Worm (Caenorhabditis elegans): ENCODE data around the gene elb-1.

Gene elb-1

ce11 chrIII:11738482-11738881, 19.2 kb upstream of the elb-1 start:
- TF ChIP-seq pes-1 (GFP tag; IDR thresholded peaks at IDR 0.05) (no peak), ama-1 (optimal IDR thresholded peaks at IDR 0.05) (no peak), scrt-1 (GFP tag; IDR thresholded peaks at IDR 0.05) (no peak), B0310.2 (tag; optimal IDR thresholded peaks at IDR 0.05) (no peak), flt-1 (GFP tag; IDR thresholded peaks at IDR 0.05) (no peak), tra-4 (tag; optimal IDR thresholded peaks at IDR 0.05) (no peak), hmbx-1 (tag; optimal IDR thresholded peaks at IDR 0.05) (no peak), aly-1 (tag; optimal IDR thresholded peaks at IDR 0.05) (no peak), tbx-11 (GFP tag; IDR thresholded peaks at IDR 0.05) (no peak), ceh-36 (tag; optimal IDR thresholded peaks at IDR 0.05) (no peak), sea-1 (GFP tag; conservative IDR thresholded peaks at IDR 0.05) (no peak), ceh-13 (GFP tag; optimal IDR thresholded peaks at IDR 0.05) (no peak), hmg-4 (GFP tag; optimal IDR thresholded peaks at IDR 0.05) (no peak), tbx-37 (GFP tag; conservative IDR thresholded peaks at IDR 0.05) (no peak), hnd-1 (tag; optimal IDR thresholded peaks at IDR 0.05) (no peak), ets-7 (tag; optimal IDR thresholded peaks at IDR 0.05) (no peak), F13C5.2 (tag; optimal IDR thresholded peaks at IDR 0.05) (no peak)

ce11 chrIII:11737527-11737926, 18.3 kb upstream of the elb-1 start, which contains the start of gene sup-1:
sup-1 (minus strand) TSS chrIII:11737627.
- no peak for TF ChIP-seq hnd-1 (tag; optimal IDR thresholded peaks at IDR 0.05)
- TF ChIP-seq hmg-4 (GFP tag; optimal IDR thresholded peaks at IDR 0.05): no peak
- TF ChIP-seq ceh-13 (GFP tag; optimal IDR thresholded peaks at IDR 0.05): no peak
- TF ChIP-seq B0310.2 (tag; optimal IDR thresholded peaks at IDR 0.05): no peak
- no peak for TF ChIP-seq tbx-11 (GFP tag; IDR thresholded peaks at IDR 0.05)
- TF ChIP-seq flt-1 (GFP tag; IDR thresholded peaks at IDR 0.05): no peak
- TF ChIP-seq F13C5.2 (tag; optimal IDR thresholded peaks at IDR 0.05): no peak
- no peak for TF ChIP-seq aly-1 (tag; optimal IDR thresholded peaks at IDR 0.05)
- no peak for TF ChIP-seq sea-1 (GFP tag; conservative IDR thresholded peaks at IDR 0.05)
- TF ChIP-seq ceh-36 (tag; optimal IDR thresholded peaks at IDR 0.05): no peak
- no peak for TF ChIP-seq ama-1 (optimal IDR thresholded peaks at IDR 0.05)
- TF ChIP-seq ets-7 (tag; optimal IDR thresholded peaks at IDR 0.05): no peak
- no peak for TF ChIP-seq tra-4 (tag; optimal IDR thresholded peaks at IDR 0.05)
- TF ChIP-seq pes-1 (GFP tag; IDR thresholded peaks at IDR 0.05): no peak
- no peak for TF ChIP-seq tbx-37 (GFP tag; conservative IDR thresholded peaks at IDR 0.05)
- TF ChIP-seq hmbx-1 (tag; optimal IDR thresholded peaks at IDR 0.05): no peak
- no peak for TF ChIP-seq scrt-1 (GFP tag; IDR thresholded peaks at IDR 0.05)

ce11 chrIII:11732943-11733342, 13.7 kb upstream of the elb-1 start:
- TF ChIP-seq B0310.2 (tag; optimal IDR thresholded peaks at IDR 0.05): no peak
- no peak for TF ChIP-seq scrt-1 (GFP tag; IDR thresholded peaks at IDR 0.05)
- no peak for TF ChIP-seq tbx-11 (GFP tag; IDR thresholded peaks at IDR 0.05)
- no peak for TF ChIP-seq pes-1 (GFP tag; IDR thresholded peaks at IDR 0.05)
- TF ChIP-seq ets-7 (tag; optimal IDR thresholded peaks at IDR 0.05): no peak
- TF ChIP-seq hnd-1 (tag; optimal IDR thresholded peaks at IDR 0.05): no peak
- no peak for TF ChIP-seq hmg-4 (GFP tag; optimal IDR thresholded peaks at IDR 0.05)
- TF ChIP-seq flt-1 (GFP tag; IDR thresholded peaks at IDR 0.05): no peak
- no peak for TF ChIP-seq sea-1 (GFP tag; conservative IDR thresholded peaks at IDR 0.05)
- TF ChIP-seq F13C5.2 (tag; optimal IDR thresholded peaks at IDR 0.05): no peak
- TF ChIP-seq hmbx-1 (tag; optimal IDR thresholded peaks at IDR 0.05): no peak
- TF ChIP-seq tra-4 (tag; optimal IDR thresholded peaks at IDR 0.05): no peak
- TF ChIP-seq ceh-13 (GFP tag; optimal IDR thresholded peaks at IDR 0.05): no peak
- no peak for TF ChIP-seq ama-1 (optimal IDR thresholded peaks at IDR 0.05)
- no peak for TF ChIP-seq tbx-37 (GFP tag; conservative IDR thresholded peaks at IDR 0.05)

- no peak for TF ChIP-seq tbx-11 (GFP tag; IDR thresholded peaks at IDR 0.05)
- TF ChIP-seq F13C5.2 (tag; optimal IDR thresholded peaks at IDR 0.05): no peak
- no peak for TF ChIP-seq ceh-36 (tag; optimal IDR thresholded peaks at IDR 0.05)
- TF ChIP-seq hnd-1 (tag; optimal IDR thresholded peaks at IDR 0.05): no peak
- no peak for TF ChIP-seq sea-1 (GFP tag; conservative IDR thresholded peaks at IDR 0.05)
- TF ChIP-seq hmbx-1 (tag; optimal IDR thresholded peaks at IDR 0.05): no peak
- TF ChIP-seq ets-7 (tag; optimal IDR thresholded peaks at IDR 0.05): no peak
- no peak for TF ChIP-seq tbx-37 (GFP tag; conservative IDR thresholded peaks at IDR 0.05)
- no peak for TF ChIP-seq flt-1 (GFP tag; IDR thresholded peaks at IDR 0.05)
- TF ChIP-seq B0310.2 (tag; optimal IDR thresholded peaks at IDR 0.05): no peak
These were observed 12.8 kb upstream of the elb-1 start, which contains the start of gene Y41C4A.21 for ce11 chrIII:11732056-11732455. Y41C4A.21 (plus strand) TSS chrIII:11732356.

- TF ChIP-seq pes-1 (GFP tag; IDR thresholded peaks at IDR 0.05): no peak
- no peak for TF ChIP-seq ceh-13 (GFP tag; optimal IDR thresholded peaks at IDR 0.05)
- no peak for TF ChIP-seq flt-1 (GFP tag; IDR thresholded peaks at IDR 0.05)
- no peak for TF ChIP-seq sea-1 (GFP tag; conservative IDR thresholded peaks at IDR 0.05)
- TF ChIP-seq ama-1 (optimal IDR thresholded peaks at IDR 0.05): no peak
- no peak for TF ChIP-seq hmbx-1 (tag; optimal IDR thresholded peaks at IDR 0.05)
- no peak for TF ChIP-seq ceh-36 (tag; optimal IDR thresholded peaks at IDR 0.05)
- TF ChIP-seq hmg-4 (GFP tag; optimal IDR thresholded peaks at IDR 0.05): no peak
- no peak for TF ChIP-seq hnd-1 (tag; optimal IDR thresholded peaks at IDR 0.05)
- TF ChIP-seq ets-7 (tag; optimal IDR thresholded peaks at IDR 0.05): no peak
- TF ChIP-seq F13C5.2 (tag; optimal IDR thresholded peaks at IDR 0.05): no peak
- TF ChIP-seq tra-4 (tag; optimal IDR thresholded peaks at IDR 0.05): no peak
- no peak for TF ChIP-seq tbx-11 (GFP tag; IDR thresholded peaks at IDR 0.05)
These were observed 12.2 kb upstream of the elb-1 start for ce11 chrIII:11731491-11731890.

- TF ChIP-seq sea-1 (GFP tag; conservative IDR thresholded peaks at IDR 0.05): no peak
- TF ChIP-seq ceh-36 (tag; optimal IDR thresholded peaks at IDR 0.05): no peak
- TF ChIP-seq ama-1 (optimal IDR thresholded peaks at IDR 0.05): no peak
- no peak for TF ChIP-seq ceh-13 (GFP tag; optimal IDR thresholded peaks at IDR 0.05)
- no peak for TF ChIP-seq tbx-11 (GFP tag; IDR thresholded peaks at IDR 0.05)
- TF ChIP-seq pes-1 (GFP tag; IDR thresholded peaks at IDR 0.05): no peak
- no peak for TF ChIP-seq scrt-1 (GFP tag; IDR thresholded peaks at IDR 0.05)
- no peak for TF ChIP-seq F13C5.2 (tag; optimal IDR thresholded peaks at IDR 0.05)
These were observed 11.6 kb upstream of the elb-1 start for ce11 chrIII:11730850-11731249.

- TF ChIP-seq pes-1 (GFP tag; IDR thresholded peaks at IDR 0.05) (no peak), aly-1 (tag; optimal IDR thresholded peaks at IDR 0.05) (no peak), ama-1 (optimal IDR thresholded peaks at IDR 0.05) (no peak), hmg-4 (GFP tag; optimal IDR thresholded peaks at IDR 0.05) (no peak)
These were observed 11.1 kb upstream of the elb-1 start, which contains the start of gene Y41C4A.18 for ce11 chrIII:11730312-11730711. Y41C4A.18 (plus strand) TSS chrIII:11730612.
